Fruit fly (Drosophila melanogaster) whole organism, adult: Measurements from ENCODE around the gene sad.

Experiments used
- CG11617 ChIP-seq: fragments of 200-800 bp; sonication (Bioruptor generic); optimal IDR thresholded peaks from 2 replicates; lab custom pipeline; 2017; ENCODE audit warnings: mild to moderate bottlenecking, missing biosample characterization, missing genetic modification reagents, missing genetic modification characterization
- CG12768 ChIP-seq: fragments of 200-800 bp; sonication (Bioruptor generic); optimal IDR thresholded peaks from 2 replicates; lab custom pipeline; 2017; ENCODE audit warnings: missing biosample characterization, missing genetic modification characterization, mild to moderate bottlenecking, moderate library complexity, missing genetic modification reagents
- CG14711 ChIP-seq: fragments of 200-800 bp; sonication (Bioruptor generic); optimal IDR thresholded peaks from 2 replicates; lab custom pipeline; 2018; ENCODE audit warnings: missing biosample characterization, mild to moderate bottlenecking, missing genetic modification characterization, moderate library complexity
- CG1620 ChIP-seq: fragments of 200-800 bp; sonication (Bioruptor generic); optimal IDR thresholded peaks from 2 replicates; lab custom pipeline; 2016; ENCODE audit warnings: missing biosample characterization, missing genetic modification characterization
- CG33017 ChIP-seq: fragments of 200-800 bp; sonication (Bioruptor generic); optimal IDR thresholded peaks from 2 replicates; lab custom pipeline; 2018; ENCODE audit warnings: missing biosample characterization, mild to moderate bottlenecking, missing genetic modification characterization, moderate library complexity
- CG5204 ChIP-seq: fragments of 200-800 bp; sonication (Bioruptor generic); optimal IDR thresholded peaks from 2 replicates; lab custom pipeline; 2016; ENCODE audit warnings: missing biosample characterization, missing genetic modification characterization
- CG7045 ChIP-seq: fragments of 200-800 bp; sonication (Bioruptor generic); optimal IDR thresholded peaks from 2 replicates; lab custom pipeline; 2017; ENCODE audit warnings: missing biosample characterization, mild to moderate bottlenecking, missing genetic modification characterization
- CG7101 ChIP-seq: fragments of 200-800 bp; sonication (Bioruptor generic); optimal IDR thresholded peaks from 2 replicates; lab custom pipeline; 2018; ENCODE audit warnings: missing biosample characterization, mild to moderate bottlenecking, missing genetic modification characterization, moderate library complexity
- Clk ChIP-seq: fragments of 200-800 bp; sonication (Bioruptor generic); optimal IDR thresholded peaks from 2 replicates; lab custom pipeline; 2017; ENCODE audit warnings: missing biosample characterization, missing genetic modification characterization
- Crg-1 ChIP-seq: fragments of 200-800 bp; sonication (Bioruptor generic); optimal IDR thresholded peaks from 2 replicates; lab custom pipeline; 2016; ENCODE audit warnings: missing biosample characterization, missing genetic modification characterization
- Hr96 ChIP-seq: fragments of 200-800 bp; sonication (Bioruptor generic); optimal IDR thresholded peaks from 2 replicates; lab custom pipeline; 2016; ENCODE audit warnings: missing biosample characterization, missing genetic modification characterization
- Mnt ChIP-seq: fragments of 200-800 bp; sonication (Bioruptor generic); optimal IDR thresholded peaks from 2 replicates; lab custom pipeline; 2016; ENCODE audit warnings: missing biosample characterization, mild to moderate bottlenecking, missing genetic modification characterization
- bab1 ChIP-seq: fragments of 200-800 bp; sonication (Bioruptor generic); optimal IDR thresholded peaks from 3 replicates; lab custom pipeline; 2019; ENCODE audit warnings: missing biosample characterization, mild to moderate bottlenecking, missing genetic modification characterization, moderate library complexity
- cic ChIP-seq: fragments of 200-800 bp; sonication (Bioruptor generic); optimal IDR thresholded peaks from 2 replicates; lab custom pipeline; 2017; ENCODE audit warnings: missing biosample characterization, mild to moderate bottlenecking, missing genetic modification characterization, moderate library complexity
- cnc ChIP-seq, 2 experiments: fragments of >200 bp; optimal IDR thresholded peaks; 2 replicates each; lab custom pipeline; 2017
- kay ChIP-seq: fragments of 200-800 bp; sonication (Bioruptor generic); peaks from one replicate; lab custom pipeline; 2016; ENCODE audit warnings: missing biosample characterization, missing genetic modification characterization, borderline replicate concordance
- ovo ChIP-seq: fragments of 200-800 bp; sonication (Bioruptor generic); optimal IDR thresholded peaks from 2 replicates; lab custom pipeline; 2016; ENCODE audit warnings: missing biosample characterization, missing genetic modification characterization
- pad ChIP-seq: fragments of 200-800 bp; sonication (Bioruptor generic); optimal IDR thresholded peaks from 3 replicates; lab custom pipeline; 2017; ENCODE audit warnings: missing biosample characterization, missing genetic modification characterization, mild to moderate bottlenecking, moderate library complexity, missing genetic modification reagents
- tj ChIP-seq: fragments of 200-800 bp; sonication (Bioruptor generic); optimal IDR thresholded peaks from 3 replicates; lab custom pipeline; 2017; ENCODE audit warnings: missing biosample characterization, mild to moderate bottlenecking, missing genetic modification characterization, moderate library complexity
- toe ChIP-seq: fragments of 200-800 bp; sonication (Bioruptor generic); optimal IDR thresholded peaks from 2 replicates; lab custom pipeline; 2016; ENCODE audit warnings: missing biosample characterization, missing genetic modification characterization

The sad gene

DNA sequence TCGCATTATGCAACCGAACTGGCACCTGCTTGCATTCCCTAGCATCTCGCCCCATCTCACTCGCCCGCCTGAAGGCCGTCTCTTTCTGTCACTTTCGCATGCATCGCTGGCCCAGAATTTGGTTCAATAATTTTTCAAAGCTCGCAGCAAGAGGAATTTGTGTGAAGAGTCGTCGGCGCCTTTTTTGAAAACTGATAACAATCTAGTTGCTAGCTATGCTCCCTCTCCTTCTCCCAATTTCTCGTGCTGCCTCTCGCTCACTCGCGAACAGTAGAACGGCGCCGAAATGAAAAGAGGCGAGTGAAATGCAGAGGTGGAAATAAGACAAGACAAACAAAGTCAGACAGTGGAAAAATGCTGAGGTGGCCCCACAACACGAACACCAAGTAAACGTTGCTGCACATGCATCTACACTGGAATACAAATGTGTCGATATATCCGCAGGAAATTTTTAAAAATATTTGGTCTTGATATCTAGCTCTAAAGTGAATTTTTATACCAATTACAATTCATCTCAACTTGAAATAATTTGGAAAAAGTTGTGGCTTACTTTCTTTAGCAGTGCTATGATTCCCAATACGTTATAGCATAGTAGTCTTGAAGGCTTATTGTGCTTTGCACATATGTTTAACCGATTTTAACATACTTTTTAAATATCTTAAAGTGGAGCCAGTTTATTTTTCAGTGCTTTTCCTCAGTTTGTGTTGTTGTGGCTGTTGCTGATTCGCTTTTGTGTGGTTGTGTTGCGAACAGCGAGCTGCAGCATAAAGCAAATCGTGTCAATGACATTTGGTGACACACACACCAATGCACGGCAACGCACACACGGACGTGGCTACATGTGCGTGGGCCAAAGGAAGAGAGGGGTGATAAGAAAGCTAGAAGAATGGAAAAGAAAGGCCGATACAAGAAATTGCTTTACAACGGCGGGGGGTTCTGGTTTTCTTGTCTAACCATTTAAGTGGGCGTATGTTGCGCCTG is 25.8 kb upstream of the sad start:
- TF ChIP-seq CG5204 (GFP tag; lab: Kevin White, UChicago) (peak; percentile 65), CG7101 (tag; lab: Kevin White, UChicago) (peak; percentile 39), pad (peak; percentile 67), tj (GFP tag; lab: Kevin White, UChicago) (peak; percentile 96), CG1620 (GFP tag; lab: Kevin White, UChicago) (peak; percentile 66), bab1 (GFP tag; lab: Kevin White, UChicago) (peak; percentile 93), Crg-1 (GFP tag; lab: Kevin White, UChicago) (peak; percentile 30), CG14711 (peak; percentile 52), cnc (optimal IDR thresholded peaks at IDR 0.05; lab: Kevin White, UChicago) (no peak), kay (GFP tag; lab: Kevin White, UChicago) (no peak), toe (peak; percentile 13), cic (GFP tag; lab: Kevin White, UChicago) (no peak), CG11617 (GFP tag; lab: Kevin White, UChicago) (peak; percentile 57), CG7045 (peak; percentile 36), CG12768 (GFP tag; lab: Kevin White, UChicago) (no peak), ovo (GFP tag; lab: Kevin White, UChicago) (no peak), Mnt (GFP tag; lab: Kevin White, UChicago) (peak; percentile 22), Clk (no peak), Hr96 (GFP tag; lab: Kevin White, UChicago) (peak; percentile 46), CG33017 (tag; lab: Kevin White, UChicago) (no peak)

DNA sequence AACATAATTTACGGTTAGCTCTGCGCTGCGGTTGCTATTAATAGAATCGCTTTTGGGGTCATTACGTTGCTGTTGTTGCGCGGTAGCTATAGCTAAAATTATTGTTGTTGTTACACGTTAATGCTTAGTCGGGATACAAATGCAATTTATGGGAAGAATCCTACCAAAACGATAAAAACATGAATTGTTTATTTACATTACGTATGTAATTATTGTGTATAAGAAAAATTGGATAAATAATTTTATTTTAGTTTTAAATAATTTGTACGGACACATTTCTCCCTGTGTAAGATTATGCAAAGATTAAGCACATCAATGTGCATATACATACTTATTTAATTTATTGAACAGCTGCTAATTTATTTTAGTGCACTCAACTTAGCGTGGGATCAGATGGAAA is 25.1 kb upstream of the sad start:
- no peak for TF ChIP-seq Mnt (GFP tag; lab: Kevin White, UChicago)
- TF ChIP-seq cic (GFP tag; lab: Kevin White, UChicago), result no peak
- no peak for TF ChIP-seq bab1 (GFP tag; lab: Kevin White, UChicago)
- TF ChIP-seq tj (GFP tag; lab: Kevin White, UChicago), result no peak
- no peak for TF ChIP-seq toe
- TF ChIP-seq CG11617 (GFP tag; lab: Kevin White, UChicago), result no peak
- TF ChIP-seq kay (GFP tag; lab: Kevin White, UChicago), result no peak

DNA sequence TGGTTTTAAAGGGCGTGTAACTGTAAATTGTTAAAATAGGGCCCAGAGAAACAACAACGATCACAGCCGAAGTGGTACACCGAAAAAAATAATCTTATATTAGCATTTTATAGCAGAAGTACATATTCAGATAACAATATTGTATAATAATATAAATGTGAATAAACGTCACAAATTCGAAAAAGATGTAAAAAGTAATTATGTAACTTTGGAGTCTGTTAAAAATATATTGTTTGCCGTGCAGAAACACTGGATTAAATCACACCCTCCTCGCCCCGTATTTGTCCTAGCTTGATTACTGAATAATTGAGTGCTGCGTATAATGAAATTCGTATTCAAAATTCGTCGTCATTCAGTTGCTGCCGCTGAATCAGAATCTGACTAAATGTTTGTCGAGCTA is 21.9 kb upstream of the sad start:
- TF ChIP-seq Hr96 (GFP tag; lab: Kevin White, UChicago) (no peak), CG5204 (GFP tag; lab: Kevin White, UChicago) (no peak), CG33017 (tag; lab: Kevin White, UChicago) (no peak), Mnt (GFP tag; lab: Kevin White, UChicago) (no peak), kay (GFP tag; lab: Kevin White, UChicago) (no peak), toe (no peak), CG1620 (GFP tag; lab: Kevin White, UChicago) (no peak), CG7045 (no peak), CG11617 (GFP tag; lab: Kevin White, UChicago) (no peak), bab1 (GFP tag; lab: Kevin White, UChicago) (no peak), CG7101 (tag; lab: Kevin White, UChicago) (no peak), pad (no peak), CG14711 (no peak)

DNA sequence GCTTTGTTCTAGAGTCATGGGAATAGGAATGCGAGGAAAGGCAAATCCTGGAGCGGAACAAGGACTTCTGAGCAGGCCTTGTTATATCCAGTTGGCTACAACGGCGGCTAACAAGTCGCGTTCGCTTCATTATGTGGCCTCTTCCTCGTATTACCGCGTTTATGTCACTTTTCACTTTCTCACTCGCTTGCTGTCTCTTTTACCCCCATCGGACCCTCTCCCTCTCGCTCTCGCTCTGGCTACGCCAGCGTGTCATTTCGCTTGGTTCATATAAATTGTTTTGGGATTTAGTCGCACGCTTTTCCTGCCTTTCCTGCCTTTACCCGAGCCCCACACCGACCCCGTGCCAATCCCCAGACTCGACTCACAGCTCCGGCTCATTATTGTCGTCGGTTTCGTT is 20.7 kb upstream of the sad start:
- no peak for TF ChIP-seq kay (GFP tag; lab: Kevin White, UChicago)
- no peak for TF ChIP-seq CG33017 (tag; lab: Kevin White, UChicago)
- no peak for TF ChIP-seq Crg-1 (GFP tag; lab: Kevin White, UChicago)
- no peak for TF ChIP-seq CG7045
- TF ChIP-seq CG1620 (GFP tag; lab: Kevin White, UChicago), result no peak
- TF ChIP-seq toe, result no peak
- no peak for TF ChIP-seq cnc (optimal IDR thresholded peaks at IDR 0.05; lab: Kevin White, UChicago)
- TF ChIP-seq Clk, result no peak
- no peak for TF ChIP-seq Hr96 (GFP tag; lab: Kevin White, UChicago)
- no peak for TF ChIP-seq CG7101 (tag; lab: Kevin White, UChicago)
- TF ChIP-seq pad, result no peak
- no peak for TF ChIP-seq cic (GFP tag; lab: Kevin White, UChicago)
- TF ChIP-seq Mnt (GFP tag; lab: Kevin White, UChicago), result no peak
- TF ChIP-seq CG12768 (GFP tag; lab: Kevin White, UChicago), result no peak
- TF ChIP-seq CG11617 (GFP tag; lab: Kevin White, UChicago), result no peak
- TF ChIP-seq ovo (GFP tag; lab: Kevin White, UChicago), result no peak
- TF ChIP-seq bab1 (GFP tag; lab: Kevin White, UChicago), result no peak

DNA sequence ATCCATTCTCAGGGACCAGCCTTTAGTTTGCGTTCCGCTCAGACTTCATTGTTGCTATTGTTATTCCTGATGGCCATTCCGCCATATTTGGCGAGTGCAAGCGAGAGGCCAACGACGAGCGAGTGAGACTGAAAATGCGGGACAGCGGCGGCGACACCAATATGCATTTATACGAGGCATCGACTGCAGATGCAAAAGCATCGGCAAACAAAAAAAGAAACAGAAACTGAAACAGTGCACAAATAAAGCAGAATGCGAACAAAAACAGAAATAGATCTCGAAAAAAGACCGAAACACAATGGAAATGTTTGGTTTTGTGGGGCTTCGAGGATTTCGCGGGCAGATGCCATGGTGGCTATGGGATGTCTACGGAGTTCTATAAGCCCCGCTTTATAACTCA is 17.9 kb upstream of the sad start:
- TF ChIP-seq CG14711 (no peak), pad (no peak), tj (GFP tag; lab: Kevin White, UChicago) (no peak), cnc (optimal IDR thresholded peaks at IDR 0.05; lab: Kevin White, UChicago) (no peak), Clk (no peak), CG7101 (tag; lab: Kevin White, UChicago) (no peak), Mnt (GFP tag; lab: Kevin White, UChicago) (no peak), CG12768 (GFP tag; lab: Kevin White, UChicago) (no peak)
